Fruit fly (Drosophila melanogaster) whole organism, wandering third instar larva: ENCODE results near the gene CG4586.

ENCODE experiments used
- Abd-B ChIP-seq: fragments of >200 bp; optimal IDR thresholded peaks from 2 replicates; lab custom pipeline; 2017; ENCODE audit warnings: missing biosample characterization, missing genetic modification characterization
- CG32264 ChIP-seq: fragments of 200-800 bp; sonication (Bioruptor generic); optimal IDR thresholded peaks from 2 replicates; lab custom pipeline; 2016; ENCODE audit warnings: missing biosample characterization, missing genetic modification characterization
- CG9705 ChIP-seq: fragments of 200-800 bp; sonication (Bioruptor generic); optimal IDR thresholded peaks from 2 replicates; lab custom pipeline; 2018; ENCODE audit warnings: missing biosample characterization, mild to moderate bottlenecking, missing genetic modification characterization
- CrebA ChIP-seq: fragments of 200-800 bp; sonication (Bioruptor generic); optimal IDR thresholded peaks from 2 replicates; lab custom pipeline; 2016; ENCODE audit warnings: missing biosample characterization, mild to moderate bottlenecking, missing genetic modification characterization, borderline replicate concordance
- Dfd ChIP-seq: fragments of >200 bp; optimal IDR thresholded peaks from 2 replicates; lab custom pipeline; 2017; ENCODE audit warnings: missing biosample characterization, missing genetic modification characterization
- GATAd ChIP-seq: sonication (Bioruptor generic); optimal IDR thresholded peaks from 2 replicates; lab custom pipeline; 2016; ENCODE audit warnings: missing biosample characterization, missing genetic modification characterization
- HLH106 ChIP-seq: fragments of 200-800 bp; optimal IDR thresholded peaks from 3 replicates; lab custom pipeline; 2019; ENCODE audit warnings: missing biosample characterization, mild to moderate bottlenecking, missing genetic modification characterization, moderate library complexity
- Hnf4 ChIP-seq: fragments of 200-800 bp; sonication (Bioruptor generic); optimal IDR thresholded peaks from 2 replicates; lab custom pipeline; 2016; ENCODE audit warnings: missing biosample characterization, mild to moderate bottlenecking, missing genetic modification characterization
- Hr83 ChIP-seq: fragments of 200-300 bp; sonication (Bioruptor generic); optimal IDR thresholded peaks from 2 replicates; lab custom pipeline; 2016; ENCODE audit warnings: missing biosample characterization, mild to moderate bottlenecking, missing genetic modification characterization, moderate library complexity; ENCODE audit not compliant: poor library complexity, severe bottlenecking
- Jra ChIP-seq: sonication (Bioruptor generic); optimal IDR thresholded peaks from 2 replicates; lab custom pipeline; 2016; ENCODE audit warnings: missing biosample characterization, missing genetic modification characterization
- Mio ChIP-seq: sonication (Bioruptor generic); optimal IDR thresholded peaks from 2 replicates; lab custom pipeline; 2016; ENCODE audit warnings: missing biosample characterization, missing genetic modification characterization
- Myc ChIP-seq: fragments of >200 bp; optimal IDR thresholded peaks from 2 replicates; lab custom pipeline; 2017
- N ChIP-seq: fragments of >200 bp; optimal IDR thresholded peaks from 2 replicates; lab custom pipeline; 2018; ENCODE audit warnings: missing biosample characterization, missing external identifiers, missing genetic modification characterization
- OdsH ChIP-seq: fragments of 200-800 bp; sonication (Bioruptor generic); optimal IDR thresholded peaks from 2 replicates; lab custom pipeline; 2016; ENCODE audit warnings: missing biosample characterization, mild to moderate bottlenecking, missing genetic modification characterization
- Sp1 ChIP-seq: fragments of 200-800 bp; sonication (Bioruptor generic); optimal IDR thresholded peaks from 3 replicates; lab custom pipeline; 2019; ENCODE audit warnings: missing biosample characterization, mild to moderate bottlenecking, missing genetic modification characterization, moderate library complexity
- Vsx2 ChIP-seq: fragments of 200-300, 225-300 bp; sonication (Bioruptor generic); optimal IDR thresholded peaks from 2 replicates; lab custom pipeline; 2018; ENCODE audit warnings: missing biosample characterization, missing genetic modification characterization; ENCODE audit not compliant: partially characterized antibody
- br ChIP-seq: fragments of 200-800 bp; sonication (Bioruptor generic); optimal IDR thresholded peaks from 2 replicates; lab custom pipeline; 2016; ENCODE audit warnings: missing biosample characterization, missing genetic modification characterization
- brk ChIP-seq: fragments of 200-800 bp; sonication (Bioruptor generic); optimal IDR thresholded peaks from 2 replicates; lab custom pipeline; 2016; ENCODE audit warnings: missing biosample characterization, mild to moderate bottlenecking, missing genetic modification characterization
- dl ChIP-seq, 2 experiments: fragments of 175-275, 200-275 bp in 1 of 2; fragments of 200-275 bp in 1 of 2; sonication (Bioruptor generic); optimal IDR thresholded peaks; lab custom pipeline; 2018; ENCODE audit warnings: mild to moderate bottlenecking in 2 of 2, missing biosample characterization in 2 of 2, missing genetic modification characterization in 2 of 2, moderate library complexity in 2 of 2; ENCODE audit not compliant: partially characterized antibody in 2 of 2, insufficient read depth in 1 of 2
- dmrt93B ChIP-seq: fragments of 200-800 bp; sonication (Bioruptor generic); optimal IDR thresholded peaks from 2 replicates; lab custom pipeline; 2018; ENCODE audit warnings: missing biosample characterization, mild to moderate bottlenecking, missing genetic modification characterization
- ey ChIP-seq: fragments of 200-800 bp; sonication (Bioruptor generic); optimal IDR thresholded peaks from 2 replicates; lab custom pipeline; 2016; ENCODE audit warnings: missing biosample characterization, missing genetic modification characterization
- foxo ChIP-seq, 2 experiments: fragments of 200-800 bp; sonication (Bioruptor generic); optimal IDR thresholded peaks; 2 replicates in 1 of 2; 3 replicates in 1 of 2; lab custom pipeline; 2016 to 2017; ENCODE audit warnings: missing biosample characterization in 2 of 2, missing genetic modification characterization in 2 of 2
- fru ChIP-seq: fragments of 200-800 bp; sonication (Bioruptor generic); optimal IDR thresholded peaks from 3 replicates; lab custom pipeline; 2016; ENCODE audit warnings: missing biosample characterization, mild to moderate bottlenecking, missing genetic modification characterization
- h ChIP-seq: fragments of 200-800 bp; sonication (Bioruptor generic); optimal IDR thresholded peaks from 3 replicates; lab custom pipeline; 2016; ENCODE audit warnings: missing biosample characterization, mild to moderate bottlenecking, missing genetic modification characterization
- jim ChIP-seq: fragments of 175-275, 200-325 bp; sonication (Bioruptor generic); optimal IDR thresholded peaks from 2 replicates; lab custom pipeline; 2016; ENCODE audit warnings: missing biosample characterization, mild to moderate bottlenecking, missing genetic modification characterization
- pan ChIP-seq: fragments of >200 bp; optimal IDR thresholded peaks from 2 replicates; lab custom pipeline; 2017
- rgr ChIP-seq: fragments of 200-800 bp; sonication (Bioruptor generic); optimal IDR thresholded peaks from 3 replicates; lab custom pipeline; 2016; ENCODE audit warnings: missing biosample characterization, mild to moderate bottlenecking, missing genetic modification characterization
- sage ChIP-seq: fragments of 200-800 bp; sonication (Bioruptor generic); optimal IDR thresholded peaks from 2 replicates; lab custom pipeline; 2016; ENCODE audit warnings: missing biosample characterization, mild to moderate bottlenecking, missing genetic modification characterization
- sv ChIP-seq: fragments of 200-800 bp; sonication (Bioruptor generic); optimal IDR thresholded peaks from 3 replicates; lab custom pipeline; 2016; ENCODE audit warnings: missing biosample characterization, missing genetic modification characterization
- tai ChIP-seq: sonication (Bioruptor generic); optimal IDR thresholded peaks from 2 replicates; lab custom pipeline; 2016; ENCODE audit warnings: missing biosample characterization, missing genetic modification characterization
- usp ChIP-seq: fragments of >200 bp; optimal IDR thresholded peaks from 2 replicates; lab custom pipeline; 2017; ENCODE audit warnings: missing biosample characterization, missing genetic modification characterization
- woc ChIP-seq: sonication (Bioruptor generic); optimal IDR thresholded peaks from 2 replicates; lab custom pipeline; 2016; ENCODE audit warnings: missing biosample characterization, mild to moderate bottlenecking, missing genetic modification characterization

Gene CG4586

DNA sequence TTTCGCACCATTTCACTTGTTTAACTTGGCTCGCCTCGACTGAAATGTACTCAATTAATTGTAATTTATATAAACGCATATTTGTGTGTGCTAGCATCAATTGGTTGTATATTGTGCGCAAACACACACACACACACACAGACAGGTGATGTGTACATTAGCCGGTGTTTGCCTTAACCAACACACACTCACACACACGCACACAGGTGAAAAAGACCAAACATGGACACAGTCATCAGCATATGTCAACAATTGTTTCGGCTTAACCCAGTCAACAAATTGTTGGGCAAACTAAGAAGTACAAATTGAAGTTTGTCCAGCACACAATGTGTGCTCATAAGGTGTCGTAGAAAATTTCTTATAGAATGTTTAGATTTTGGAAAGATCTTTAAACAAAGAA, 32.3 kb upstream of the CG4586 start:
- TF ChIP-seq CrebA (GFP tag; lab: Kevin White, UChicago) (no peak), Myc (no peak), OdsH (GFP tag; lab: Kevin White, UChicago) (no peak), Hnf4 (GFP tag; lab: Kevin White, UChicago) (no peak), dmrt93B (GFP tag; lab: Kevin White, UChicago) (no peak), GATAd (GFP tag; lab: Kevin White, UChicago) (no peak), usp (GFP tag; lab: Kevin White, UChicago) (no peak), sv (no peak), dl (GFP tag; optimal IDR thresholded peaks at IDR 0.05; lab: Kevin White, UChicago; ENCODE audit: insufficient read depth in 1 of 2, partially characterized antibody in 2 of 2) (no peak), woc (GFP tag; lab: Kevin White, UChicago) (no peak), Abd-B (no peak)

DNA sequence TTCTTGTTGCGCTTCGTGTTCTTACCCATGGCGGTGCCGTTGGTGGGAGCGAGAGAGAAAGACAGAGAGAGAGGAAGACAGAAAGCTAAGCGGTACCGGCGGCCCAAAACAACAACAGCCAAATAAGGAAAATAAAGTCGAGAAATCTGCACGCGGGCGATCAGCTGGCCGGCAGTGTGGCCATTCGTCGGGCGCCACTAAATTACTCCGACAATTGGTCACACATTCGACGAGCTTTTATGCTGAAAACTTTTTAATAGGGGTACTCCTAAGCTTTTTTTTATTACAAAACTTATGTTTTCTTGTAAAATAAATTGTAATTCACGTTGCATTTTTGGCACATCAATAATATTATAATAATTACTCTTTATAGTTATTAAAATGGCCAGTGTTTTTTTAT, 1.2 kb upstream of the CG4586 start, which contains the start of gene Setd3:
Setd3 (minus strand) TSS at position 187 of the 400 bp plus-strand sequence.
- no peak for TF ChIP-seq Hr83 (GFP tag; lab: Kevin White, UChicago)

DNA sequence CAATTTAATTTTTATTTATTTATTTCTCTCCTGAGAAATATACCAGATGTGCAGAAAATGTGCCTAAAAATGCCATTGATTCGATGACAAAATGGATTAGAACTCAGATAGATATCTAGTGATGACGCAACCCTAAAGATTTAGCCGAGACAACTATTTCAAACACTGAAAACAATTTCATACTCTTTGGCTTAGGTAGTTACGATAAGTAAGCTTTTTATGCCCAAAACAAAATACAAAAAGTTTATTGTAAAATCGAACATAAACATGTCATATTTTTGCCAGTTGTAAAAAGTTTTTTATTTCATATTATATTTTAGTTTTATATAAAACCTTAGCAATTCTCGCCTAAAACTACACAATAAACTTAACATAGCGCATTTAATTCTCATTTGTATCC, 3.6 kb downstream of the CG4586 start, which contains the start of gene CG3040:
CG3040 (minus strand) TSS at position 54 of the 400 bp plus-strand sequence.
- TF ChIP-seq jim (GFP tag; lab: Kevin White, UChicago) (no peak), ey (GFP tag; lab: Kevin White, UChicago) (no peak), CG9705 (GFP tag; lab: Kevin White, UChicago) (no peak), foxo (GFP tag; optimal IDR thresholded peaks at IDR 0.05; lab: Kevin White, UChicago) (peak in 1 of 2 experiments; percentile 44), HLH106 (peak; percentile 15), Dfd (GFP tag; lab: Kevin White, UChicago) (no peak), Jra (GFP tag; lab: Kevin White, UChicago) (peak; percentile 6), brk (GFP tag; lab: Kevin White, UChicago) (no peak), Vsx2 (GFP tag; lab: Kevin White, UChicago) (no peak), h (peak; percentile 23), CG32264 (no peak), Abd-B (no peak), usp (GFP tag; lab: Kevin White, UChicago) (no peak), Mio (GFP tag; lab: Kevin White, UChicago) (no peak), woc (GFP tag; lab: Kevin White, UChicago) (peak; percentile 1), rgr (GFP tag; lab: Kevin White, UChicago) (peak; percentile 30), Hnf4 (GFP tag; lab: Kevin White, UChicago) (peak; percentile 36), OdsH (GFP tag; lab: Kevin White, UChicago) (no peak), Sp1 (GFP tag; lab: Kevin White, UChicago) (peak; percentile 26), pan (lab: Kevin White, UChicago) (no peak), dmrt93B (GFP tag; lab: Kevin White, UChicago) (no peak), sage (GFP tag; lab: Kevin White, UChicago) (no peak), sv (peak; percentile 3), N (GFP tag; lab: Kevin White, UChicago) (no peak), Hr83 (GFP tag; lab: Kevin White, UChicago) (no peak), fru (GFP tag; lab: Kevin White, UChicago) (peak; percentile 28), dl (GFP tag; optimal IDR thresholded peaks at IDR 0.05; lab: Kevin White, UChicago; ENCODE audit: insufficient read depth in 1 of 2, partially characterized antibody in 2 of 2) (no peak)

DNA sequence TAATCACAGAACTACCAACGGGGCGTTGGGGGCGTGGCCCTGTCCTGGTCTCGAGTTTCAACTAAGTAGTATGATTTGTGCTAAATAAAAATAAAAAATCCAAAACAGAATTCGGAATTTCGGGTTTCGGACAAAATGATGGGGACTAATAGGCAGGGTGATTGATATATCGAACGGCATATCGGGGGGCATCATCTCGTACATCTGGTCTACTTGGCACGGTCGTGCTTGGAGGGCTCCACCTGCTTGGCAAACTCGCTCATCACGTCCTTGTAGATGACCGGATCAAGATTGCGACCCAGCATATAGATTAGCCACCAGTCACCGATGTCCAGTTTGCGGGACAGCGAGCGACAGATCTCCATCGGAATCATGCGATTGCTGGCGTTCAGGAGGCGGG, 4.5 kb downstream of the CG4586 start:
- no peak for TF ChIP-seq Jra (GFP tag; lab: Kevin White, UChicago)
- TF ChIP-seq br: no peak
- TF ChIP-seq Vsx2 (GFP tag; lab: Kevin White, UChicago): no peak
- TF ChIP-seq sage (GFP tag; lab: Kevin White, UChicago): no peak
- TF ChIP-seq Abd-B: no peak
- no peak for TF ChIP-seq Sp1 (GFP tag; lab: Kevin White, UChicago)
- TF ChIP-seq tai (GFP tag; lab: Kevin White, UChicago): no peak
- no peak for TF ChIP-seq usp (GFP tag; lab: Kevin White, UChicago)
- no peak for TF ChIP-seq Hr83 (GFP tag; lab: Kevin White, UChicago)
- TF ChIP-seq pan (lab: Kevin White, UChicago): no peak
- no peak for TF ChIP-seq sv
- no peak for TF ChIP-seq GATAd (GFP tag; lab: Kevin White, UChicago)
- no peak for TF ChIP-seq dmrt93B (GFP tag; lab: Kevin White, UChicago)
- no peak for TF ChIP-seq fru (GFP tag; lab: Kevin White, UChicago)
- no peak for TF ChIP-seq Dfd (GFP tag; lab: Kevin White, UChicago)
